Fruit fly (Drosophila melanogaster) whole organism, embryonic: ENCODE measurements around the gene bark.
A peak's percentile ranks its signal among the peaks of the same experiment; 100 is the strongest.

Source experiments
- Adf1 ChIP-seq: fragments of 200-800 bp; sonication (Bioruptor generic); IDR thresholded peaks from 2 replicates; pipeline ENCODE4 v1.3.6; 2022; ENCODE audit warnings: missing biosample characterization, missing genetic modification characterization
- CG11504 ChIP-seq: fragments of 200-800 bp; sonication (Bioruptor generic); optimal IDR thresholded peaks from 3 replicates; lab custom pipeline; 2019; ENCODE audit warnings: missing biosample characterization, mild to moderate bottlenecking, missing genetic modification characterization, moderate library complexity
- CG14014 ChIP-seq: fragments of 200-800 bp; sonication (Bioruptor generic); IDR thresholded peaks from 2 replicates; pipeline ENCODE4 v1.3.6; 2022; ENCODE audit warnings: missing biosample characterization, missing genetic modification characterization
- CG14860 ChIP-seq: fragments of 200-800 bp; sonication (Bioruptor generic); IDR thresholded peaks from 3 replicates; pipeline ENCODE4 v1.3.6; 2022; ENCODE audit warnings: missing biosample characterization, missing genetic modification characterization; ENCODE audit not compliant: partially characterized antibody
- CG1603 ChIP-seq: fragments of 200-800 bp; sonication (Bioruptor generic); optimal IDR thresholded peaks from 2 replicates; lab custom pipeline; 2019; ENCODE audit warnings: missing biosample characterization, mild to moderate bottlenecking, missing genetic modification characterization, moderate library complexity
- CG1647 ChIP-seq: fragments of 200-800 bp; sonication (Bioruptor generic); optimal IDR thresholded peaks from 3 replicates; lab custom pipeline; 2016; ENCODE audit warnings: missing biosample characterization, missing genetic modification characterization
- CG2199 ChIP-seq: fragments of 200-800 bp; sonication (Bioruptor generic); IDR thresholded peaks from 3 replicates; pipeline ENCODE4 v1.3.6; 2022; ENCODE audit warnings: missing biosample characterization, missing genetic modification characterization
- CG2202 ChIP-seq: fragments of 200-800 bp; sonication (Bioruptor generic); optimal IDR thresholded peaks from 2 replicates; lab custom pipeline; 2018; ENCODE audit warnings: missing biosample characterization, mild to moderate bottlenecking, missing genetic modification characterization
- CG31388 ChIP-seq: fragments of 200-800 bp; sonication (Bioruptor generic); optimal IDR thresholded peaks from 2 replicates; lab custom pipeline; 2016; ENCODE audit warnings: missing biosample characterization, missing genetic modification characterization
- CG5953 ChIP-seq: fragments of 200-800 bp; sonication (Bioruptor generic); IDR thresholded peaks from 2 replicates; pipeline ENCODE4 v1.3.6; 2022; ENCODE audit warnings: missing biosample characterization, missing genetic modification characterization
- CG7928 ChIP-seq: fragments of 200-800 bp; sonication (Bioruptor generic); optimal IDR thresholded peaks from 2 replicates; lab custom pipeline; 2017; ENCODE audit warnings: missing biosample characterization, mild to moderate bottlenecking, missing genetic modification characterization
- CG8281 ChIP-seq: fragments of 200-800 bp; sonication (Bioruptor generic); optimal IDR thresholded peaks from 2 replicates; lab custom pipeline; 2018; ENCODE audit warnings: missing biosample characterization, mild to moderate bottlenecking, missing genetic modification characterization, moderate library complexity
- CG8388 ChIP-seq: fragments of 200-800 bp; sonication (Bioruptor generic); optimal IDR thresholded peaks from 2 replicates; lab custom pipeline; 2019; ENCODE audit warnings: missing biosample characterization, mild to moderate bottlenecking, missing genetic modification characterization, moderate library complexity
- CG9727 ChIP-seq: fragments of 200-800 bp; sonication (Bioruptor generic); optimal IDR thresholded peaks from 3 replicates; lab custom pipeline; 2017; ENCODE audit warnings: missing biosample characterization, mild to moderate bottlenecking, missing genetic modification characterization
- CoRest ChIP-seq: fragments of 200-800 bp; sonication (Bioruptor generic); optimal IDR thresholded peaks from 3 replicates; lab custom pipeline; 2018; ENCODE audit warnings: missing biosample characterization, mild to moderate bottlenecking, missing genetic modification characterization, moderate library complexity
- D19A ChIP-seq: fragments of 200-800 bp; optimal IDR thresholded peaks from 3 replicates; lab custom pipeline; 2019; ENCODE audit warnings: missing biosample characterization, mild to moderate bottlenecking, missing genetic modification characterization, moderate library complexity
- Doc3 ChIP-seq: fragments of 200-800 bp; sonication (Bioruptor generic); IDR thresholded peaks from 3 replicates; pipeline ENCODE4 v1.3.6; 2022; ENCODE audit warnings: missing biosample characterization, missing genetic modification characterization; ENCODE audit not compliant: partially characterized antibody
- Ets65A ChIP-seq: fragments of 200-800 bp; sonication (Bioruptor generic); peaks from one replicate; lab custom pipeline; 2016; ENCODE audit warnings: missing biosample characterization, missing genetic modification characterization
- Hr39 ChIP-seq: fragments of >200 bp; optimal IDR thresholded peaks from 2 replicates; lab custom pipeline; 2017
- Nf-YB ChIP-seq: fragments of 200-800 bp; sonication (Bioruptor generic); optimal IDR thresholded peaks from 3 replicates; lab custom pipeline; 2019; ENCODE audit warnings: missing biosample characterization, mild to moderate bottlenecking, missing genetic modification characterization, moderate library complexity
- Nf-YC ChIP-seq: fragments of 200-800 bp; optimal IDR thresholded peaks from 3 replicates; lab custom pipeline; 2019; ENCODE audit warnings: missing biosample characterization, mild to moderate bottlenecking, missing genetic modification characterization, moderate library complexity
- Oli ChIP-seq: fragments of 200-800 bp; sonication (Bioruptor generic); optimal IDR thresholded peaks from 2 replicates; lab custom pipeline; 2018; ENCODE audit warnings: missing biosample characterization, mild to moderate bottlenecking, missing genetic modification characterization, moderate library complexity
- Xrp1 ChIP-seq: fragments of 200-800 bp; sonication (Bioruptor generic); IDR thresholded peaks from 2 replicates; pipeline ENCODE4 v1.3.6; 2022; ENCODE audit warnings: missing biosample characterization, missing genetic modification characterization
- ac ChIP-seq: fragments of 200-800 bp; sonication (Bioruptor generic); optimal IDR thresholded peaks from 3 replicates; lab custom pipeline; 2017; ENCODE audit warnings: missing biosample characterization, mild to moderate bottlenecking, missing genetic modification characterization
- dmrt99B ChIP-seq: fragments of 200-800 bp; sonication (Bioruptor generic); optimal IDR thresholded peaks from 2 replicates; lab custom pipeline; 2018; ENCODE audit warnings: missing biosample characterization, mild to moderate bottlenecking, missing genetic modification characterization, moderate library complexity
- fd96Cb ChIP-seq: fragments of 200-800 bp; sonication (Bioruptor generic); optimal IDR thresholded peaks from 2 replicates; lab custom pipeline; 2018; ENCODE audit warnings: missing biosample characterization, mild to moderate bottlenecking, missing genetic modification characterization, moderate library complexity
- fu2 ChIP-seq: fragments of 200-800 bp; sonication (Bioruptor generic); optimal IDR thresholded peaks from 2 replicates; lab custom pipeline; 2016; ENCODE audit warnings: missing biosample characterization, missing genetic modification characterization
- gcm ChIP-seq: fragments of 200-800 bp; sonication (Bioruptor generic); optimal IDR thresholded peaks from 2 replicates; lab custom pipeline; 2019; ENCODE audit warnings: missing biosample characterization, mild to moderate bottlenecking, missing genetic modification characterization, moderate library complexity
- gem ChIP-seq: fragments of 200-800 bp; sonication (Bioruptor generic); optimal IDR thresholded peaks from 2 replicates; lab custom pipeline; 2019; ENCODE audit warnings: missing biosample characterization, mild to moderate bottlenecking, missing genetic modification characterization, moderate library complexity
- grau ChIP-seq: fragments of 200-800 bp; optimal IDR thresholded peaks from 3 replicates; lab custom pipeline; 2019; ENCODE audit warnings: missing biosample characterization, mild to moderate bottlenecking, missing genetic modification characterization, moderate library complexity
- gsb-n ChIP-seq: fragments of 200-800 bp; sonication (Bioruptor generic); optimal IDR thresholded peaks from 3 replicates; lab custom pipeline; 2018; ENCODE audit warnings: missing biosample characterization, mild to moderate bottlenecking, missing genetic modification characterization
- gt ChIP-seq: fragments of 200-800 bp; sonication (Bioruptor generic); IDR thresholded peaks from 2 replicates; pipeline ENCODE4 v1.3.6; 2022; ENCODE audit warnings: missing biosample characterization, missing genetic modification characterization
- hbn ChIP-seq: fragments of 200-800 bp; sonication (Bioruptor generic); IDR thresholded peaks from 2 replicates; pipeline ENCODE4 v1.3.6; 2022; ENCODE audit warnings: missing biosample characterization, missing genetic modification characterization; ENCODE audit not compliant: partially characterized antibody
- her ChIP-seq: fragments of 200-800 bp; sonication (Bioruptor generic); optimal IDR thresholded peaks from 2 replicates; lab custom pipeline; 2016; ENCODE audit warnings: missing biosample characterization, missing genetic modification characterization
- kay ChIP-seq: fragments of 200-800 bp; sonication (Bioruptor generic); optimal IDR thresholded peaks from 2 replicates; lab custom pipeline; 2016; ENCODE audit warnings: missing biosample characterization, missing genetic modification characterization
- klu ChIP-seq: fragments of 200-800 bp; sonication (Bioruptor generic); IDR thresholded peaks from 2 replicates; pipeline ENCODE4 v1.3.6; 2022; ENCODE audit warnings: missing biosample characterization, missing genetic modification characterization
- kni ChIP-seq: fragments of 200-800 bp; sonication (Bioruptor generic); optimal IDR thresholded peaks from 3 replicates; lab custom pipeline; 2017; ENCODE audit warnings: mild to moderate bottlenecking, missing biosample characterization, missing genetic modification reagents, missing genetic modification characterization
- nerfin-1 ChIP-seq: fragments of 200-800 bp; sonication (Bioruptor generic); optimal IDR thresholded peaks from 3 replicates; lab custom pipeline; 2019; ENCODE audit warnings: missing biosample characterization, mild to moderate bottlenecking, missing genetic modification characterization, moderate library complexity
- oc ChIP-seq: fragments of 200-800 bp; sonication (Bioruptor generic); optimal IDR thresholded peaks from 2 replicates; lab custom pipeline; 2018; ENCODE audit warnings: missing biosample characterization, mild to moderate bottlenecking, missing genetic modification characterization, moderate library complexity
- pho ChIP-seq: fragments of 200-800 bp; sonication (Bioruptor generic); optimal IDR thresholded peaks from 2 replicates; lab custom pipeline; 2016; ENCODE audit warnings: missing biosample characterization, missing genetic modification characterization
- pros ChIP-seq: fragments of 200-800 bp; sonication (Bioruptor generic); optimal IDR thresholded peaks from 3 replicates; lab custom pipeline; 2019; ENCODE audit warnings: missing biosample characterization, mild to moderate bottlenecking, missing genetic modification characterization, moderate library complexity
- sqz ChIP-seq: fragments of 200-800 bp; sonication (Bioruptor generic); optimal IDR thresholded peaks from 3 replicates; lab custom pipeline; 2018; ENCODE audit warnings: missing biosample characterization, mild to moderate bottlenecking, missing genetic modification characterization
- stc ChIP-seq: fragments of 200-800 bp; sonication (Bioruptor generic); IDR thresholded peaks from 2 replicates; pipeline ENCODE4 v1.3.6; 2022; ENCODE audit warnings: missing biosample characterization, missing genetic modification characterization
- zfh1 ChIP-seq: fragments of 200-800 bp; sonication (Bioruptor generic); IDR thresholded peaks from 3 replicates; pipeline ENCODE4 v1.3.6; 2022; ENCODE audit warnings: missing biosample characterization, missing genetic modification characterization

Gene bark

dm6 chr2L:3844898-3845713 is 58.1 kb downstream of the bark start (continued):
- peak; percentile 49 for TF ChIP-seq Nf-YB (GFP tag; lab: Kevin White, UChicago)
- no peak for TF ChIP-seq fu2 (GFP tag; lab: Kevin White, UChicago)
- TF ChIP-seq CG14860 (GFP tag; lab: Robert Waterston, UW) = no peak
- peak; percentile 27 for TF ChIP-seq Oli (tag; lab: Kevin White, UChicago)
- peak; percentile 21 for TF ChIP-seq fd96Cb (tag; lab: Kevin White, UChicago)
- TF ChIP-seq CG7928 (GFP tag; lab: Kevin White, UChicago) = no peak
- TF ChIP-seq gt (GFP tag; lab: Robert Waterston, UW) = no peak
- no peak for TF ChIP-seq CG14014
- no peak for TF ChIP-seq Hr39 (lab: Kevin White, UChicago)
- peak; percentile 1 for TF ChIP-seq ac
- TF ChIP-seq gcm (GFP tag; lab: Kevin White, UChicago) = peak; percentile 16
- TF ChIP-seq her (GFP tag; lab: Kevin White, UChicago) = no peak
- peak; percentile 56 for TF ChIP-seq CG9727 (GFP tag; lab: Kevin White, UChicago)
- no peak for TF ChIP-seq CG1647 (GFP tag; lab: Kevin White, UChicago)
- no peak for TF ChIP-seq kay
- TF ChIP-seq CG11504 = peak; percentile 34
- no peak for TF ChIP-seq Xrp1 (GFP tag; lab: Robert Waterston, UW)
- TF ChIP-seq CG8388 = peak; percentile 24
- no peak for TF ChIP-seq CG2202 (tag; lab: Kevin White, UChicago)
- no peak for TF ChIP-seq klu (GFP tag; lab: Robert Waterston, UW)
- TF ChIP-seq CoRest = peak; percentile 20
- no peak for TF ChIP-seq CG8281 (tag; lab: Kevin White, UChicago)
- TF ChIP-seq Ets65A (GFP tag; lab: Kevin White, UChicago) = peak; percentile 76
- TF ChIP-seq Nf-YC (tag; lab: Kevin White, UChicago) = peak; percentile 71
- TF ChIP-seq gem = peak; percentile 63
- peak; percentile 18 for TF ChIP-seq dmrt99B (tag; lab: Kevin White, UChicago)
- no peak for TF ChIP-seq CG5953 (GFP tag; lab: Robert Waterston, UW)
- TF ChIP-seq D19A = peak; percentile 19
- TF ChIP-seq Doc3 = no peak
- TF ChIP-seq, all 482 proteins: peak for 56

dm6 chr2L:3846520-3846919 is 59.6 kb downstream of the bark start:
- TF ChIP-seq gsb-n (tag; lab: Kevin White, UChicago) = peak; percentile 69
- TF ChIP-seq Nf-YC (tag; lab: Kevin White, UChicago) = peak; percentile 38
- TF ChIP-seq CG31388 (GFP tag; lab: Kevin White, UChicago) = no peak
- no peak for TF ChIP-seq zfh1 (GFP tag; lab: Robert Waterston, UW)
- no peak for TF ChIP-seq Adf1 (GFP tag; lab: Robert Waterston, UW)
- peak; percentile 41 for TF ChIP-seq oc (tag; lab: Kevin White, UChicago)
- peak; percentile 44 for TF ChIP-seq sqz (GFP tag; lab: Kevin White, UChicago)
- peak; percentile 51 for TF ChIP-seq Ets65A (GFP tag; lab: Kevin White, UChicago)
- peak; percentile 36 for TF ChIP-seq kni (GFP tag; lab: Kevin White, UChicago)
- TF ChIP-seq grau (tag; lab: Kevin White, UChicago) = peak; percentile 77
- no peak for TF ChIP-seq stc (GFP tag; lab: Robert Waterston, UW)
- TF ChIP-seq Nf-YB (GFP tag; lab: Kevin White, UChicago) = peak; percentile 73
- peak; percentile 83 for TF ChIP-seq pros
- TF ChIP-seq CG2199 (GFP tag; lab: Robert Waterston, UW) = 0 out of 3 replicates have a peak, but pooled peaks have one; percentile 34
- no peak for TF ChIP-seq hbn (GFP tag; lab: Robert Waterston, UW)
- TF ChIP-seq pho (GFP tag; lab: Kevin White, UChicago) = no peak
- TF ChIP-seq CG1603 (tag; lab: Kevin White, UChicago) = no peak
- TF ChIP-seq nerfin-1 (tag; lab: Kevin White, UChicago) = peak; percentile 12
